Worm (Caenorhabditis elegans) whole organism, early embryonic: Measurements from ENCODE around the gene Y48B6A.13.

ENCODE experiments used
- B0310.2 ChIP-seq: sonication (generic microtip); optimal IDR thresholded peaks from 2 replicates; lab custom pipeline; 2016; ENCODE audit warnings: mild to moderate bottlenecking, missing genetic modification characterization, missing compliant biosample characterization
- F13C5.2 ChIP-seq: sonication (generic microtip); optimal IDR thresholded peaks from 2 replicates; lab custom pipeline; 2017; ENCODE audit warnings: mild to moderate bottlenecking, missing genetic modification characterization, inconsistent platforms, missing compliant biosample characterization
- aly-1 ChIP-seq: sonication (generic microtip); optimal IDR thresholded peaks from 2 replicates; lab custom pipeline; 2016; ENCODE audit warnings: missing genetic modification characterization, missing compliant biosample characterization
- ama-1 ChIP-seq: fragments of 150-350 bp; optimal IDR thresholded peaks from 2 replicates; lab custom pipeline; 2014
- ceh-13 ChIP-seq: fragments of 200-800 bp; sonication (Bioruptor generic); optimal IDR thresholded peaks from 2 replicates; lab custom pipeline; 2018; ENCODE audit warnings: mild to moderate bottlenecking, missing genetic modification characterization, missing compliant biosample characterization
- ceh-36 ChIP-seq: sonication (generic microtip); optimal IDR thresholded peaks from 2 replicates; lab custom pipeline; 2016; ENCODE audit warnings: missing genetic modification characterization, inconsistent platforms, missing compliant biosample characterization
- ets-7 ChIP-seq: sonication (generic microtip); optimal IDR thresholded peaks from 2 replicates; lab custom pipeline; 2016; ENCODE audit warnings: missing genotype, missing genetic modification characterization, missing compliant biosample characterization
- flt-1 ChIP-seq: fragments of 200-800 bp; sonication (Bioruptor generic); IDR thresholded peaks from 2 replicates; pipeline ENCODE4 v1.3.6; 2022; ENCODE audit warnings: missing genetic modification characterization, missing compliant biosample characterization
- hmbx-1 ChIP-seq: sonication (generic microtip); optimal IDR thresholded peaks from 2 replicates; lab custom pipeline; 2016; ENCODE audit warnings: mild to moderate bottlenecking, missing genetic modification characterization, missing compliant biosample characterization
- hmg-4 ChIP-seq: fragments of 200-800 bp; sonication (Bioruptor generic); optimal IDR thresholded peaks from 2 replicates; lab custom pipeline; 2018; ENCODE audit warnings: mild to moderate bottlenecking, missing genetic modification characterization, missing compliant biosample characterization
- hnd-1 ChIP-seq: sonication (generic microtip); optimal IDR thresholded peaks from 2 replicates; lab custom pipeline; 2016; ENCODE audit warnings: missing genetic modification characterization, missing compliant biosample characterization
- pes-1 ChIP-seq: fragments of 200-800 bp; sonication (Bioruptor generic); IDR thresholded peaks from 2 replicates; pipeline ENCODE4 v1.3.6; 2022; ENCODE audit warnings: missing genetic modification reagents, missing genetic modification characterization, missing compliant biosample characterization
- scrt-1 ChIP-seq: fragments of 200-800 bp; sonication (Bioruptor generic); IDR thresholded peaks from 2 replicates; pipeline ENCODE4 v1.3.6; 2022; ENCODE audit warnings: missing genetic modification characterization, missing compliant biosample characterization
- sea-1 ChIP-seq: fragments of 200-800 bp; sonication (Bioruptor generic); conservative IDR thresholded peaks from 2 replicates; pipeline ENCODE4 v1.3.6; 2022; ENCODE audit warnings: missing genetic modification characterization, missing compliant biosample characterization
- tbx-11 ChIP-seq: fragments of 200-800 bp; sonication (Bioruptor generic); IDR thresholded peaks from 2 replicates; pipeline ENCODE4 v1.3.6; 2022; ENCODE audit warnings: missing genetic modification characterization, missing compliant biosample characterization
- tbx-37 ChIP-seq: fragments of 200-800 bp; sonication (Bioruptor generic); conservative IDR thresholded peaks from 2 replicates; pipeline ENCODE4 v1.3.6; 2022; ENCODE audit warnings: missing genetic modification reagents, missing genetic modification characterization, missing compliant biosample characterization
- tra-4 ChIP-seq: sonication (generic microtip); optimal IDR thresholded peaks from 2 replicates; lab custom pipeline; 2017; ENCODE audit warnings: missing genetic modification characterization, missing compliant biosample characterization

Y48B6A.13 gene

ce11 chrII:14243503-14243902 is 17.4 kb upstream of the Y48B6A.13 start, which contains the start of gene jmjd-2:
Gene jmjd-2, minus strand, starts transcription at chrII:14243603.
- TF ChIP-seq tbx-11 (no peak), tbx-37 (GFP tag; lab: Robert Waterston, UW) (no peak), ama-1 (lab: Kevin White, UChicago) (no peak), B0310.2 (tag; lab: Kevin White, UChicago) (no peak), hmbx-1 (tag; lab: Kevin White, UChicago) (no peak), flt-1 (GFP tag; lab: Robert Waterston, UW) (no peak), hmg-4 (GFP tag; lab: Kevin White, UChicago) (no peak), aly-1 (tag; lab: Kevin White, UChicago) (no peak), ceh-36 (no peak), ets-7 (no peak), tra-4 (tag; lab: Kevin White, UChicago) (no peak), pes-1 (GFP tag; lab: Robert Waterston, UW) (no peak), sea-1 (GFP tag; lab: Robert Waterston, UW) (no peak), scrt-1 (no peak), ceh-13 (GFP tag; lab: Kevin White, UChicago) (no peak), hnd-1 (tag; lab: Kevin White, UChicago) (no peak), F13C5.2 (tag; lab: Kevin White, UChicago) (no peak)

ce11 chrII:14242259-14242658 is 16.2 kb upstream of the Y48B6A.13 start:
- TF ChIP-seq F13C5.2 (tag; lab: Kevin White, UChicago) (no peak), ceh-13 (GFP tag; lab: Kevin White, UChicago) (no peak), tbx-37 (GFP tag; lab: Robert Waterston, UW) (no peak), pes-1 (GFP tag; lab: Robert Waterston, UW) (no peak), hnd-1 (tag; lab: Kevin White, UChicago) (no peak), hmg-4 (GFP tag; lab: Kevin White, UChicago) (no peak), B0310.2 (tag; lab: Kevin White, UChicago) (no peak), ets-7 (no peak), tbx-11 (no peak), flt-1 (GFP tag; lab: Robert Waterston, UW) (no peak), tra-4 (tag; lab: Kevin White, UChicago) (no peak), ceh-36 (no peak), hmbx-1 (tag; lab: Kevin White, UChicago) (no peak), ama-1 (lab: Kevin White, UChicago) (no peak), sea-1 (GFP tag; lab: Robert Waterston, UW) (no peak)

- TF ChIP-seq hmg-4 (GFP tag; lab: Kevin White, UChicago): no peak
- no peak for TF ChIP-seq tbx-11
- no peak for TF ChIP-seq F13C5.2 (tag; lab: Kevin White, UChicago)
- no peak for TF ChIP-seq tbx-37 (GFP tag; lab: Robert Waterston, UW)
- TF ChIP-seq flt-1 (GFP tag; lab: Robert Waterston, UW): no peak
- no peak for TF ChIP-seq hmbx-1 (tag; lab: Kevin White, UChicago)
- TF ChIP-seq sea-1 (GFP tag; lab: Robert Waterston, UW): no peak
- no peak for TF ChIP-seq ceh-36
- no peak for TF ChIP-seq ets-7
- no peak for TF ChIP-seq aly-1 (tag; lab: Kevin White, UChicago)
- no peak for TF ChIP-seq pes-1 (GFP tag; lab: Robert Waterston, UW)
- no peak for TF ChIP-seq B0310.2 (tag; lab: Kevin White, UChicago)
- TF ChIP-seq ama-1 (lab: Kevin White, UChicago): no peak
- no peak for TF ChIP-seq scrt-1
- TF ChIP-seq hnd-1 (tag; lab: Kevin White, UChicago): no peak
- TF ChIP-seq tra-4 (tag; lab: Kevin White, UChicago): no peak
- TF ChIP-seq ceh-13 (GFP tag; lab: Kevin White, UChicago): no peak
Measured at ce11 chrII:14239924-14240323, 13.8 kb upstream of the Y48B6A.13 start.

- no peak for TF ChIP-seq flt-1 (GFP tag; lab: Robert Waterston, UW)
- TF ChIP-seq F13C5.2 (tag; lab: Kevin White, UChicago): no peak
- no peak for TF ChIP-seq tbx-37 (GFP tag; lab: Robert Waterston, UW)
- TF ChIP-seq ceh-13 (GFP tag; lab: Kevin White, UChicago): no peak
- TF ChIP-seq ama-1 (lab: Kevin White, UChicago): no peak
- no peak for TF ChIP-seq aly-1 (tag; lab: Kevin White, UChicago)
Measured at ce11 chrII:14237245-14237806, 11.3 kb upstream of the Y48B6A.13 start.

ce11 chrII:14236569-14236968 is 10.5 kb upstream of the Y48B6A.13 start:
- TF ChIP-seq pes-1 (GFP tag; lab: Robert Waterston, UW) (no peak), ceh-36 (no peak), tra-4 (tag; lab: Kevin White, UChicago) (no peak), F13C5.2 (tag; lab: Kevin White, UChicago) (no peak), tbx-11 (no peak), ama-1 (lab: Kevin White, UChicago) (no peak), tbx-37 (GFP tag; lab: Robert Waterston, UW) (no peak), hmg-4 (GFP tag; lab: Kevin White, UChicago) (no peak), scrt-1 (no peak), ets-7 (no peak), hnd-1 (tag; lab: Kevin White, UChicago) (no peak), sea-1 (GFP tag; lab: Robert Waterston, UW) (no peak), B0310.2 (tag; lab: Kevin White, UChicago) (no peak), hmbx-1 (tag; lab: Kevin White, UChicago) (no peak), flt-1 (GFP tag; lab: Robert Waterston, UW) (no peak), aly-1 (tag; lab: Kevin White, UChicago) (no peak)

ce11 chrII:14234375-14235102 is 8.5 kb upstream of the Y48B6A.13 start:
- no peak for TF ChIP-seq pes-1 (GFP tag; lab: Robert Waterston, UW)
- no peak for TF ChIP-seq ceh-36
- TF ChIP-seq ets-7: no peak
- TF ChIP-seq hmg-4 (GFP tag; lab: Kevin White, UChicago): no peak
- TF ChIP-seq scrt-1: no peak
- TF ChIP-seq flt-1 (GFP tag; lab: Robert Waterston, UW): no peak
- TF ChIP-seq ceh-13 (GFP tag; lab: Kevin White, UChicago): no peak
- no peak for TF ChIP-seq B0310.2 (tag; lab: Kevin White, UChicago)
- TF ChIP-seq tbx-37 (GFP tag; lab: Robert Waterston, UW): no peak
- TF ChIP-seq tra-4 (tag; lab: Kevin White, UChicago): no peak
- no peak for TF ChIP-seq aly-1 (tag; lab: Kevin White, UChicago)
- TF ChIP-seq sea-1 (GFP tag; lab: Robert Waterston, UW): no peak
- TF ChIP-seq tbx-11: no peak
- no peak for TF ChIP-seq hnd-1 (tag; lab: Kevin White, UChicago)
- TF ChIP-seq hmbx-1 (tag; lab: Kevin White, UChicago): no peak
- TF ChIP-seq ama-1 (lab: Kevin White, UChicago): no peak
- TF ChIP-seq F13C5.2 (tag; lab: Kevin White, UChicago): no peak
